Worm (Caenorhabditis elegans): Measurements from ENCODE around the gene Y70G10A.3.

Gene Y70G10A.3

ce11 chrIII:10216585-10217278, 22.2 kb upstream of the Y70G10A.3 start, which contains the start of gene cts-1 (continued):
- TF ChIP-seq nhr-77 (tag; optimal IDR thresholded peaks at IDR 0.05): no peak
- peak; percentile 53 for TF ChIP-seq mdl-1 (tag; optimal IDR thresholded peaks at IDR 0.05)
- no peak for TF ChIP-seq skn-1 (tag; optimal IDR thresholded peaks at IDR 0.05)
- TF ChIP-seq nhr-23 (tag; optimal IDR thresholded peaks at IDR 0.05): peak; percentile 86

- TF ChIP-seq nhr-11 (tag; optimal IDR thresholded peaks at IDR 0.05): no peak
- TF ChIP-seq nhr-23 (tag; optimal IDR thresholded peaks at IDR 0.05): peak; percentile 94
- no peak for TF ChIP-seq jun-1 (tag; optimal IDR thresholded peaks at IDR 0.05)
- peak; percentile 54 for TF ChIP-seq nhr-25 (tag; optimal IDR thresholded peaks at IDR 0.05)
- no peak for TF ChIP-seq elt-1 (tag; optimal IDR thresholded peaks at IDR 0.05)
- no peak for TF ChIP-seq ceh-16 (tag; optimal IDR thresholded peaks at IDR 0.05)
- TF ChIP-seq R02D3.7 (tag; optimal IDR thresholded peaks at IDR 0.05): no peak
- TF ChIP-seq nhr-237 (tag; optimal IDR thresholded peaks at IDR 0.05): no peak
- peak; percentile 70 for TF ChIP-seq fkh-10 (GFP tag; optimal IDR thresholded peaks at IDR 0.05)
- no peak for TF ChIP-seq unc-62 (GFP tag; optimal IDR thresholded peaks at IDR 0.05)
- peak; percentile 90 for TF ChIP-seq lin-39 (tag; optimal IDR thresholded peaks at IDR 0.05)
- no peak for TF ChIP-seq ZK546.5 (tag; optimal IDR thresholded peaks at IDR 0.05)
- no peak for TF ChIP-seq egl-27 (tag; optimal IDR thresholded peaks at IDR 0.05)
- peak; percentile 68 for TF ChIP-seq pqm-1 (tag; optimal IDR thresholded peaks at IDR 0.05)
- no peak for TF ChIP-seq fos-1 (tag; optimal IDR thresholded peaks at IDR 0.05)
- peak; percentile 97 for TF ChIP-seq nfya-1 (tag; optimal IDR thresholded peaks at IDR 0.05; ENCODE audit: insufficient read depth)
- TF ChIP-seq zag-1 (tag; optimal IDR thresholded peaks at IDR 0.05): no peak
- peak; percentile 97 for TF ChIP-seq egl-5 (tag; optimal IDR thresholded peaks at IDR 0.05)
- TF ChIP-seq ceh-82 (tag; optimal IDR thresholded peaks at IDR 0.05): peak; percentile 20
- TF ChIP-seq lsy-12 (tag; optimal IDR thresholded peaks at IDR 0.05): no peak
- TF ChIP-seq ceh-9 (tag; optimal IDR thresholded peaks at IDR 0.05): no peak
- TF ChIP-seq elt-2 (tag; optimal IDR thresholded peaks at IDR 0.05): no peak
- TF ChIP-seq ztf-4 (tag; optimal IDR thresholded peaks at IDR 0.05): no peak
- TF ChIP-seq daf-12 (tag; optimal IDR thresholded peaks at IDR 0.05): no peak
- TF ChIP-seq skn-1 (tag; optimal IDR thresholded peaks at IDR 0.05): peak; percentile 81
- no peak for TF ChIP-seq tbx-2 (tag; optimal IDR thresholded peaks at IDR 0.05)
- no peak for TF ChIP-seq nhr-12 (tag; optimal IDR thresholded peaks at IDR 0.05)
- TF ChIP-seq ama-1 (optimal IDR thresholded peaks at IDR 0.05): peak; percentile 15
- TF ChIP-seq mml-1 (tag; optimal IDR thresholded peaks at IDR 0.05): no peak
- TF ChIP-seq nhr-76 (tag; optimal IDR thresholded peaks at IDR 0.05): no peak
- no peak for TF ChIP-seq fkh-2 (tag; optimal IDR thresholded peaks at IDR 0.05)
- no peak for TF ChIP-seq nhr-28 (tag; optimal IDR thresholded peaks at IDR 0.05)
- TF ChIP-seq ceh-28 (tag; optimal IDR thresholded peaks at IDR 0.05): no peak
- TF ChIP-seq sea-2 (GFP tag; optimal IDR thresholded peaks at IDR 0.05): no peak
- peak; percentile 44 for TF ChIP-seq hmg-11 (tag; optimal IDR thresholded peaks at IDR 0.05)
- TF ChIP-seq mdl-1 (tag; optimal IDR thresholded peaks at IDR 0.05): no peak
- TF ChIP-seq eor-1 (tag; optimal IDR thresholded peaks at IDR 0.05): no peak
- no peak for TF ChIP-seq unc-39 (tag; optimal IDR thresholded peaks at IDR 0.05)
- peak; percentile 94 for TF ChIP-seq lin-15B (tag; optimal IDR thresholded peaks at IDR 0.05)
- TF ChIP-seq elt-3 (tag; optimal IDR thresholded peaks at IDR 0.05): no peak
- peak; percentile 44 for TF ChIP-seq snpc-4 (tag; optimal IDR thresholded peaks at IDR 0.05)
- peak; percentile 97 for TF ChIP-seq pha-4 (tag; optimal IDR thresholded peaks at IDR 0.05)
- peak; percentile 59 for TF ChIP-seq nhr-43 (tag; optimal IDR thresholded peaks at IDR 0.05; ENCODE audit: poor library complexity, severe bottlenecking)
Observed at ce11 chrIII:10218587-10218986, 20.3 kb upstream of the Y70G10A.3 start, which contains the start of the genes rde-4 and cox-14. rde-4 (minus strand) TSS chrIII:10218646. cox-14 (plus strand) TSS chrIII:10218942.

Measured in whole organism, L3 larva.